Fruit fly (Drosophila melanogaster): ENCODE results near the gene betaTub85D.

betaTub85D gene

dm6 chr3R:9370413-9370812 is 39.7 kb downstream of the betaTub85D start (continued):
- TF ChIP-seq CG7928 (GFP tag; optimal IDR thresholded peaks at IDR 0.05): no peak
- peak; percentile 2 for TF ChIP-seq ATbp (GFP tag; optimal IDR thresholded peaks at IDR 0.05)
- TF ChIP-seq GATAe (GFP tag; conservative IDR thresholded peaks at IDR 0.05): no peak
- TF ChIP-seq Nf-YA (GFP tag; IDR thresholded peaks at IDR 0.05): no peak
- TF ChIP-seq slbo (GFP tag; IDR thresholded peaks at IDR 0.05): peak; percentile 67
- TF ChIP-seq CG2712 (tag; optimal IDR thresholded peaks at IDR 0.05): peak; percentile 45
- peak; percentile 13 for TF ChIP-seq tio (GFP tag; optimal IDR thresholded peaks at IDR 0.05)
- TF ChIP-seq CG18262 (tag; optimal IDR thresholded peaks at IDR 0.05): peak; percentile 31
- peak; percentile 77 for TF ChIP-seq CG2120 (GFP tag; optimal IDR thresholded peaks at IDR 0.05)
- TF ChIP-seq CG4730 (GFP tag; IDR thresholded peaks at IDR 0.05): no peak
- TF ChIP-seq p53 (GFP tag; optimal IDR thresholded peaks at IDR 0.05): no peak
- TF ChIP-seq maf-S (GFP tag; optimal IDR thresholded peaks at IDR 0.05): no peak
- peak; percentile 97 for TF ChIP-seq D19A (tag; optimal IDR thresholded peaks at IDR 0.05)
- TF ChIP-seq CG11723 (GFP tag; optimal IDR thresholded peaks at IDR 0.05): peak; percentile 5
- no peak for TF ChIP-seq Lhr (GFP tag; optimal IDR thresholded peaks at IDR 0.05)
- peak; percentile 41 for TF ChIP-seq CG10543 (GFP tag; optimal IDR thresholded peaks at IDR 0.05)
- peak; percentile 62 for TF ChIP-seq esg (GFP tag; conservative IDR thresholded peaks at IDR 0.05)
- no peak for TF ChIP-seq zf30C (GFP tag; optimal IDR thresholded peaks at IDR 0.05)
- no peak for TF ChIP-seq dan (GFP tag; IDR thresholded peaks at IDR 0.05)
- no peak for TF ChIP-seq unc-4 (GFP tag; IDR thresholded peaks at IDR 0.05; ENCODE audit: partially characterized antibody)
- TF ChIP-seq seq (GFP tag; IDR thresholded peaks at IDR 0.05): peak; percentile 60; the same call in 1 of the 2 replicates
- peak; percentile 69 for TF ChIP-seq Ada2b (GFP tag; IDR thresholded peaks at IDR 0.05)
- no peak for TF ChIP-seq cg (GFP tag; optimal IDR thresholded peaks at IDR 0.05)
- TF ChIP-seq jigr1 (GFP tag; IDR thresholded peaks at IDR 0.05): no peak
- no peak for TF ChIP-seq B-H2 (GFP tag; optimal IDR thresholded peaks at IDR 0.05)
- no peak for TF ChIP-seq ken (GFP tag; IDR thresholded peaks at IDR 0.05)
- TF ChIP-seq vvl (GFP tag; IDR thresholded peaks at IDR 0.05): peak; percentile 54; the same call in 1 of the 2 replicates
- TF ChIP-seq Poxn (GFP tag; IDR thresholded peaks at IDR 0.05): no peak
- TF ChIP-seq kah (GFP tag; optimal IDR thresholded peaks at IDR 0.05): no peak
- TF ChIP-seq Hand (GFP tag; optimal IDR thresholded peaks at IDR 0.05): no peak
- no peak for TF ChIP-seq Bdp1 (GFP tag; optimal IDR thresholded peaks at IDR 0.05)
- TF ChIP-seq CG8944 (GFP tag; optimal IDR thresholded peaks at IDR 0.05): no peak
- TF ChIP-seq otp (GFP tag; IDR thresholded peaks at IDR 0.05): no peak
- TF ChIP-seq CG18476 (GFP tag; optimal IDR thresholded peaks at IDR 0.05): no peak
- no peak for TF ChIP-seq emc (GFP tag; optimal IDR thresholded peaks at IDR 0.05)
- no peak for TF ChIP-seq Dll (GFP tag; IDR thresholded peaks at IDR 0.05; ENCODE audit: partially characterized antibody)
- peak; percentile 27 for TF ChIP-seq CG18011 (GFP tag; optimal IDR thresholded peaks at IDR 0.05)
- no peak for TF ChIP-seq ara (GFP tag; IDR thresholded peaks at IDR 0.05)
- TF ChIP-seq CG17385 (GFP tag; optimal IDR thresholded peaks at IDR 0.05): peak; percentile 51
- no peak for TF ChIP-seq fru (optimal IDR thresholded peaks at IDR 0.05)
- TF ChIP-seq nerfin-1 (tag; optimal IDR thresholded peaks at IDR 0.05): no peak
- TF ChIP-seq sob (GFP tag; IDR thresholded peaks at IDR 0.05): peak; percentile 74
- TF ChIP-seq vfl (GFP tag; optimal IDR thresholded peaks at IDR 0.05): no peak
- no peak for TF ChIP-seq bigmax (GFP tag; optimal IDR thresholded peaks at IDR 0.05)
- no peak for TF ChIP-seq peb (GFP tag; IDR thresholded peaks at IDR 0.05)
- no peak for TF ChIP-seq Side (GFP tag; optimal IDR thresholded peaks at IDR 0.05)
- no peak for TF ChIP-seq cad (GFP tag; optimal IDR thresholded peaks at IDR 0.05)
- TF ChIP-seq CG8765 (GFP tag; IDR thresholded peaks at IDR 0.05): no peak
- no peak for TF ChIP-seq CG10321 (GFP tag; IDR thresholded peaks at IDR 0.05)
- peak; percentile 51; the same call in 1 of the 2 replicates for TF ChIP-seq ranshi (GFP tag; IDR thresholded peaks at IDR 0.05)
- no peak for TF ChIP-seq her (GFP tag; optimal IDR thresholded peaks at IDR 0.05)
- TF ChIP-seq psq (GFP tag; optimal IDR thresholded peaks at IDR 0.05): no peak
- TF ChIP-seq CG12155 (GFP tag; optimal IDR thresholded peaks at IDR 0.05): peak; percentile 41

Data from whole organism, embryonic.